Worm (Caenorhabditis elegans): Measurements from ENCODE around the gene glb-1.

Gene glb-1

ce11 chrIII:8923240-8923734 lies at the start of gene glb-1:
glb-1 (minus strand) TSS chrIII:8923290.
- TF ChIP-seq athp-1 (tag; optimal IDR thresholded peaks at IDR 0.05) = no peak
- TF ChIP-seq lin-35 (GFP tag; optimal IDR thresholded peaks at IDR 0.05) = no peak
- TF ChIP-seq nhr-179 (tag; optimal IDR thresholded peaks at IDR 0.05) = no peak
- peak; percentile 73 for TF ChIP-seq efl-1 (GFP tag; optimal IDR thresholded peaks at IDR 0.05)
- no peak for TF ChIP-seq aptf-2 (GFP tag; conservative IDR thresholded peaks at IDR 0.05)
- TF ChIP-seq bed-1 (GFP tag; IDR thresholded peaks at IDR 0.05) = no peak
- peak; percentile 65 for TF ChIP-seq hmg-1.2 (GFP tag; IDR thresholded peaks at IDR 0.05)
- TF ChIP-seq D2030.7 (GFP tag; IDR thresholded peaks at IDR 0.05) = no peak
- no peak for TF ChIP-seq B0019.2 (GFP tag; conservative IDR thresholded peaks at IDR 0.05)

ce11 chrIII:8971255-8972020 lies 48.3 kb upstream of the glb-1 start, which contains the start of the genes eif-3.D and R08D7.4:
eif-3.D (minus strand) TSS chrIII:8971578.
R08D7.4 (plus strand) TSS chrIII:8971892.
- TF ChIP-seq T07F8.4 (tag; optimal IDR thresholded peaks at IDR 0.05) (no peak), hmg-1.2 (GFP tag; IDR thresholded peaks at IDR 0.05) (peak; percentile 38; the same call in 1 of the 2 replicates), snpc-1.3 (tag; optimal IDR thresholded peaks at IDR 0.05; ENCODE audit: insufficient read depth) (peak; percentile 33), hlh-12 (tag; optimal IDR thresholded peaks at IDR 0.05) (no peak), ztf-22 (GFP tag; optimal IDR thresholded peaks at IDR 0.05) (no peak), ZK185.1 (tag; optimal IDR thresholded peaks at IDR 0.05; ENCODE audit: poor library complexity, severe bottlenecking) (no peak), nhr-80 (tag; optimal IDR thresholded peaks at IDR 0.05) (peak; percentile 29), ztf-26 (tag; optimal IDR thresholded peaks at IDR 0.05) (no peak), aptf-3 (GFP tag; IDR thresholded peaks at IDR 0.05) (no peak), lsl-1 (GFP tag; optimal IDR thresholded peaks at IDR 0.05) (peak; percentile 50), lin-26 (GFP tag; IDR thresholded peaks at IDR 0.05) (no peak), nfya-1 (tag; optimal IDR thresholded peaks at IDR 0.05; ENCODE audit: borderline replicate concordance, insufficient read depth) (no peak), gei-17 (GFP tag; optimal IDR thresholded peaks at IDR 0.05) (no peak), F22D6.2 (tag; optimal IDR thresholded peaks at IDR 0.05) (no peak), F57C9.4 (tag; optimal IDR thresholded peaks at IDR 0.05) (no peak), tlf-1 (GFP tag; optimal IDR thresholded peaks at IDR 0.05) (no peak), ets-4 (GFP tag; optimal IDR thresholded peaks at IDR 0.05) (no peak), fkh-3 (tag; optimal IDR thresholded peaks at IDR 0.05) (no peak), nfya-2 (GFP tag; IDR thresholded peaks at IDR 0.05) (no peak), egl-18 (GFP tag; IDR thresholded peaks at IDR 0.05) (no peak), attf-5 (GFP tag; optimal IDR thresholded peaks at IDR 0.05) (peak; percentile 49), ceh-91 (GFP tag; IDR thresholded peaks at IDR 0.05) (no peak), F39B2.1 (GFP tag; IDR thresholded peaks at IDR 0.05) (no peak), efl-1 (GFP tag; optimal IDR thresholded peaks at IDR 0.05) (peak; percentile 3), F23B12.7 (tag; optimal IDR thresholded peaks at IDR 0.05; ENCODE audit: insufficient read depth) (peak; percentile 30), let-526 (GFP tag; IDR thresholded peaks at IDR 0.05) (no peak), snpc-4 (GFP tag; optimal IDR thresholded peaks at IDR 0.05) (peak; percentile 0), snpc-4 (tag; optimal IDR thresholded peaks at IDR 0.05) (peak in 3 of 4 experiments; percentile 12 to 61 (median 20)), unc-62 (GFP tag; optimal IDR thresholded peaks at IDR 0.05) (no peak), ceh-40 (GFP tag; IDR thresholded peaks at IDR 0.05) (no peak), zim-3 (tag; optimal IDR thresholded peaks at IDR 0.05) (no peak), Y53F4B.3 (GFP tag; IDR thresholded peaks at IDR 0.05) (no peak), D2030.7 (GFP tag; IDR thresholded peaks at IDR 0.05) (peak; percentile 25; the same call in 1 of the 2 replicates), mxl-1 (tag; optimal IDR thresholded peaks at IDR 0.05) (no peak), Y56A3A.18 (GFP tag; IDR thresholded peaks at IDR 0.05) (no peak), lir-1 (GFP tag; conservative IDR thresholded peaks at IDR 0.05) (no peak), ceh-79 (tag; optimal IDR thresholded peaks at IDR 0.05) (no peak), dpff-1 (tag; optimal IDR thresholded peaks at IDR 0.05) (no peak), ceh-27 (GFP tag; optimal IDR thresholded peaks at IDR 0.05) (peak; percentile 35), C06A6.2 (GFP tag; conservative IDR thresholded peaks at IDR 0.05) (no peak)
